Worm (Caenorhabditis elegans) whole organism, mixed stage, embryonic: ENCODE data around the gene ruvb-2.

ENCODE experiments used
- cnd-1 ChIP-seq: fragments of 200-800 bp; sonication (Bioruptor generic); optimal IDR thresholded peaks from 2 replicates; lab custom pipeline; 2018; ENCODE audit warnings: mild to moderate bottlenecking, missing genetic modification characterization, missing compliant biosample characterization
- mab-5 ChIP-seq: fragments of 150-350 bp; optimal IDR thresholded peaks from 2 replicates; lab custom pipeline; 2014; ENCODE audit warnings: missing biosample characterization, missing genetic modification characterization
- nhr-237 ChIP-seq: fragments of 150-350 bp; optimal IDR thresholded peaks from 2 replicates; lab custom pipeline; 2014; ENCODE audit warnings: missing biosample characterization, missing genetic modification characterization
- snpc-4 ChIP-seq: fragments of 150-350 bp; optimal IDR thresholded peaks from 2 replicates; lab custom pipeline; 2014; ENCODE audit warnings: missing biosample characterization, missing genetic modification characterization

DNA sequence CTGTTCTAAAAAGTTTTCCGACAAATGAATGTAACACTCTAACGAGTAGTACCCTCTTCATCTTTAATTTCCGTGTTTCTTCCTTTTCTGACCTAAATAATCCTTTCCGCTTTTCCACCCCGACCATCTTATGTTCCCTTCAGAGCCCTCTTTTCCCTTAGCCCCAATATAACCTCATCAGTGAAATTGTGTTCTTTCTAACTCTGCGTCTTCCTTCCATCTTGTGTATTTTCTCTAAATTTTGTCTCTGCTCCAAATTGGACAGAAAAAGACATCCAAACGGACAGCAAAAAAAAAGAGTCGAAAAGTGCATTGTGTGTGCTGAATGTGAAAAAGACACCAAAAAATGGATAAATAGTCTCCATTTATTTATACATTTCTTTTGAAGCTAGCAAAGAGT, 40.3 kb upstream of the ruvb-2 start:
- no peak for TF ChIP-seq cnd-1
- TF ChIP-seq mab-5, result no peak
- TF ChIP-seq snpc-4 (tag; lab: Kevin White, UChicago), result no peak
- TF ChIP-seq nhr-237, result no peak
